Worm (Caenorhabditis elegans): ENCODE measurements around the gene C45B2.3.

C45B2.3 gene

DNA sequence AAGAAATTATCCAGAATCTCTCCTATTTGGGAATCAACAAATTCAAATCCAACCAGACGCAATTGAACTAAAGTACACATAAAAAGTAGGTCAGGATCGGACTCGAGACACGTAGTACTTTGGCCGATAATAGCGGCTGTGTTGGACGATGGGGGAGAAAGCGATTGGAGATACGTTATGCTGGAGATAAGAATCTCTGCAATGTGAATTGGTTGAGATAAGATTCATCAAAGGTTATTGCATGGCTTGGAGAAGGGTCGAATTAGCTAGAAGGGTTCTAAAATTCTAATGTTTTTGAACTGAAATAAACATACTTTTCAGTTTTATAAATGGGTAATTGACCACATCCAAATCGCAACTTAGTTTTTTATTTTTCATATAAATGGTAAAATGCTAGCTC, 9.8 kb downstream of the C45B2.3 start:
- TF ChIP-seq ama-1 (optimal IDR thresholded peaks at IDR 0.05) = peak; percentile 36
- no peak for TF ChIP-seq ama-1 (GFP tag; optimal IDR thresholded peaks at IDR 0.05)
- no peak for TF ChIP-seq Y56A3A.18 (GFP tag; IDR thresholded peaks at IDR 0.05)

DNA sequence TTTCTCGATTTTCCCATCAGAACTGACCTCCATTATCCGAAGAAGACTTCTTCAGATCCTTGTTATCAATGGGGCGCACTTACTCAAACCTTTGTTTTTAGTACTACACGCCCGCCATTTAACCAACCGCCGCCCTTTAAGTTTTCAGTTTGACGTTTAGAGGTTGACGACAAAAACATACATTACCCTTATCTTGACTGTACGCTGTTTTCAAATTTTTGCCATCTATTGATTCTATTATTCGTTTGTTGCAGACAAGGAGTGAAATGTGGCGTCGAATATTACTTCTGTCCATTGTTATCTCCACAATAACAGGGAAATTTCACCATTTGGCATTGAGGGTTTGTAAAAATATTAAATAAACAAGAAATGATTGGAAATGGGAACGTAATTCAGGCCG, 10.3 kb downstream of the C45B2.3 start, which contains the start of gene C15H9.5:
C15H9.5 (plus strand) TSS at position 255 of the 400 bp plus-strand sequence.
- peak in 1 of 2 experiments; percentile 33 for TF ChIP-seq let-607 (tag; optimal IDR thresholded peaks at IDR 0.05)
- peak; percentile 66 for TF ChIP-seq nhr-80 (tag; optimal IDR thresholded peaks at IDR 0.05)
- TF ChIP-seq nfyb-1 (GFP tag; IDR thresholded peaks at IDR 0.05) = peak; percentile 69
- peak; percentile 28; the same call in 1 of the 2 replicates for TF ChIP-seq dox-1 (GFP tag; IDR thresholded peaks at IDR 0.05)
- TF ChIP-seq lin-35 (GFP tag; optimal IDR thresholded peaks at IDR 0.05) = no peak
- no peak for TF ChIP-seq tlf-1 (GFP tag; optimal IDR thresholded peaks at IDR 0.05)
- TF ChIP-seq D2030.7 (GFP tag; IDR thresholded peaks at IDR 0.05) = no peak
- TF ChIP-seq snpc-4 (GFP tag; optimal IDR thresholded peaks at IDR 0.05) = no peak
- peak in 1 of 4 experiments; percentile 4 for TF ChIP-seq snpc-4 (tag; optimal IDR thresholded peaks at IDR 0.05)
- TF ChIP-seq mcd-1 (GFP tag; IDR thresholded peaks at IDR 0.05) = peak; percentile 29; the same call in 1 of the 2 replicates

DNA sequence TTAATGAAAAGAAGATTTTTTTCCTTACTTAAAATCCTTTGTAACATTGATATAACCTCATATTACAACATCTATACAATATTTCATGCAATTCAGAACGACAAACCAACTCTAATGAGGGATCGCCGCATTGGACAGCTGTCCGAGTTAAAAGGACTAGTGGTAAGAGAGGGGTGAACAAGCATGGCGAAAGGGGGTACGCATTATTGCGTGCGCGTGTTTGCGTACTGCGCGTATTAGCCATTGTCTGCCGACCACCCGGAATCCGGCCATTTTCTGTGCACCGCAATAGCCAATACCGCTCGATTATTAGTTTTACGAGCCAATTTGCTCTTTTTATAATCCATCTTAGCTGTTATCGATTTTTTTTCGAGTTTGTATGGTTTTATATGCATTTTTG, 14.8 kb downstream of the C45B2.3 start, which contains the start of gene C15H9.4:
C15H9.4 (plus strand) TSS at position 93 of the 400 bp plus-strand sequence.
- TF ChIP-seq repo-1 (tag; optimal IDR thresholded peaks at IDR 0.05) = peak; percentile 35
- no peak for TF ChIP-seq cebp-1 (GFP tag; IDR thresholded peaks at IDR 0.05)
- peak; percentile 56 for TF ChIP-seq cebp-1 (tag; optimal IDR thresholded peaks at IDR 0.05)
- TF ChIP-seq tbp1 (GFP tag; optimal IDR thresholded peaks at IDR 0.05) = peak; percentile 26
- peak; percentile 51 for TF ChIP-seq ceh-27 (GFP tag; optimal IDR thresholded peaks at IDR 0.05)
- TF ChIP-seq nfyb-1 (GFP tag; IDR thresholded peaks at IDR 0.05) = peak; percentile 71; the same call in 1 of the 2 replicates
- no peak for TF ChIP-seq athp-1 (tag; optimal IDR thresholded peaks at IDR 0.05)
- TF ChIP-seq pbrm-1 (GFP tag; IDR thresholded peaks at IDR 0.05) = 0 out of 2 replicates have a peak, but pooled peaks have one; percentile 29
- TF ChIP-seq ztf-6 (GFP tag; IDR thresholded peaks at IDR 0.05) = no peak
- 0 out of 2 replicates have a peak, but pooled peaks have one; percentile 8 for TF ChIP-seq mcd-1 (GFP tag; IDR thresholded peaks at IDR 0.05)
- no peak for TF ChIP-seq lsy-27 (tag; optimal IDR thresholded peaks at IDR 0.05; ENCODE audit: borderline replicate concordance, insufficient read depth)
- no peak for TF ChIP-seq egl-44 (GFP tag; IDR thresholded peaks at IDR 0.05)
- TF ChIP-seq dox-1 (GFP tag; IDR thresholded peaks at IDR 0.05) = 0 out of 2 replicates have a peak, but pooled peaks have one; percentile 22
- peak; percentile 31; the same call in 1 of the 2 replicates for TF ChIP-seq zfh-2 (GFP tag; conservative IDR thresholded peaks at IDR 0.05)
- TF ChIP-seq mxl-1 (tag; optimal IDR thresholded peaks at IDR 0.05) = no peak
- TF ChIP-seq lin-40 (tag; optimal IDR thresholded peaks at IDR 0.05) = peak; percentile 2

DNA sequence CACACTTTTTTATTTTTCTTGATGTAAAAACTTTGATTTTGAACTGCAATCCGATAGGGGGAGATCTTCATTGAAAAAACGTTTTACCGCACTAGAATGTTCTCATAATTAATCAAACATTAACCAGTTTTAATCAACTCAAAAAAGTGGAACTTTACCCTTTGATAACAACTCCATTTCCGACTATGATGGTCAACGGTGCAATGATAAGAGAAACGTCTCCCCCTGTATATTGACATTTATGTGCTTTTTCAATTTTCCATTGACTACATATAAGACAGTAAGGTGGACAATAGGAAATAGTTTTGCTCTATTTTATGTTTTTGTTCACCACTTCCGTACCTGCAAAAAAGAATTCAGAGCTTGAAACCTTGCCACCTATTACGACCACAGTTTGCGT, 15.7 kb downstream of the C45B2.3 start:
- peak; percentile 66 for TF ChIP-seq nhr-80 (tag; optimal IDR thresholded peaks at IDR 0.05)
- no peak for TF ChIP-seq mes-4 (tag; optimal IDR thresholded peaks at IDR 0.05)
- TF ChIP-seq unc-62 (GFP tag; optimal IDR thresholded peaks at IDR 0.05) = peak; percentile 53

DNA sequence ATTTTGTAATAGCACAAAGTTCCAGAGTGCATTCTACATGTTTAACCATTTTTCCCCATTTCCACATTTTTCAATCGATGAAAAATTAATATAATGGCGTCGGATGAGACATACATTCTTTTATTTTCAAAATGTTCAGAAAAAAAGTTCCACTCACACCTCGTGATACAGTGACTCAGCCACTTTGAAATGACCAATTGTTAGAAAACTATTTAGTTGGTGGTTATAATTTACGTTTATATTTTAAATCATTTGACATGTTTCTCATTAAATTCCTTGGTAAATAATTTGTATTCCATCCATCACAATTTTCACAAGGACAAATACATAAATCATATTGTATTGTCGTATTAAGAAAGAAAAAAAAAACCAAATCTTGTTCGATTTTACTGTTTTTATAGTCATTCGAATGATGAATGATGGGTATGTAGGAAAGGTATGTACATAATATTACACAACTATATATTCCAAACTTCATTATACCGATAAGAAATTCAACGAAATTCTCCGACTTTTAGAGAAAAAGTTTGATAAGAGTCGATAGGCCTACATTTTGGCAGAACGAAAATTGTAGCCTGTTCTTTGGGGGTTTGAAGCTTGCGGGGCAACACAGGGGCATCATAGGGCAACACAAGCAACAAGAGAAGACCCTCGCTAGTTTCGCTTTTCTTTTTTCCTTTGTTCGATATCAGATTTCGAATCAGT, 17.8 kb downstream of the C45B2.3 start:
- TF ChIP-seq ceh-40 (GFP tag; IDR thresholded peaks at IDR 0.05) (no peak), dox-1 (GFP tag; IDR thresholded peaks at IDR 0.05) (peak; percentile 29; the same call in 1 of the 2 replicates), nhr-80 (tag; optimal IDR thresholded peaks at IDR 0.05) (peak; percentile 75)

All from whole organism, young adult.